Fruit fly (Drosophila melanogaster): ENCODE measurements around the gene acj6.
A peak's percentile ranks its signal among the peaks of the same experiment; 100 is the strongest.

Gene acj6

DNA sequence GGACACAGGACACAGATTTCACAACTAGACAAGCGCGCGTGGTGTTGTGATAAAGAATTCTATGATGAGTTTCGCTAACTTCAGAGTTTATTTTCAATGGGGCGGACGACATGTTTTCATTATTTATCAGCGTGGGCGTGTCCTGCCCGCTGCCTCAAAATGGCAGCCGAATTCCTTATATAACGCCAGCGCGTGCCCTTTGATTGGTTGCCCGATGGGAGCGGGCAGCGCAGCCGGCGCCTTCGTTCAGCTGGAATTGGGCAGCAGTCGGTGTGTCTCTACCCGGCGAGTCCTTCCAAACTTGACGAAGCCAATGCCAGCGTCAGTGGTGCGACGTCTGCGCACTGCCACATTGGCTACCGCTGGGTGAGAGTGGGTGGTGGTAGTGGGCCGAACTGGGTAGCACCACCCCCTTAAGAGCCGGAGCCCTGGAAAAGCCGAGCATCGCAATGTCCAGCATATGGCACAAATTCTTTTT, at the start of gene acj6:
TSS of gene acj6 (minus strand) at position 51 of the 478 bp plus-strand sequence.
- TF ChIP-seq CG4496 (GFP tag; IDR thresholded peaks at IDR 0.05) (no peak), CG34367 (tag; optimal IDR thresholded peaks at IDR 0.05) (no peak), Pif1B (GFP tag; optimal IDR thresholded peaks at IDR 0.05) (no peak), EcR (GFP tag; optimal IDR thresholded peaks at IDR 0.05) (no peak), CG12605 (GFP tag; IDR thresholded peaks at IDR 0.05) (no peak)

DNA sequence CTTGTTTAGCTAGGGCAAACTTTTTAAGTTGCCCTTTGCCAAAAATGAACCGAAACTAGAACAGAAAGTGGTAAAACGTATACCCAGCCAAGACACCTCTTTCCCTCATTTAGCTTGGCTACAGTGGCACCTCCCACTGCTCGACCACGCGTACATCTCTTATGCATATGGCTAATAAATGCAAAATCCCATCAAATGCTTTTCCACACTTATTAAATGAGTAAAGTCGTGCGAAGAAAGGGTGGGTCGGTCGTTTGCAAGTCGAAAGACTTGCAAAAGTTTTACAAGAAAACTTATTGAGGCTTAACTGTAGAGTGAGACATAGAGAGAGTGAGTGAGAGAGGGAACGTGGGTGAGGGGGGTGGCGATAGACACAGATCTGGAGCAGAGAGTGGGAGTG, 27.9 kb upstream of the acj6 start:
- TF ChIP-seq Pif1A (GFP tag; optimal IDR thresholded peaks at IDR 0.05) (no peak), CG10348 (GFP tag; IDR thresholded peaks at IDR 0.05) (no peak), D1 (tag; optimal IDR thresholded peaks at IDR 0.05) (no peak)

DNA sequence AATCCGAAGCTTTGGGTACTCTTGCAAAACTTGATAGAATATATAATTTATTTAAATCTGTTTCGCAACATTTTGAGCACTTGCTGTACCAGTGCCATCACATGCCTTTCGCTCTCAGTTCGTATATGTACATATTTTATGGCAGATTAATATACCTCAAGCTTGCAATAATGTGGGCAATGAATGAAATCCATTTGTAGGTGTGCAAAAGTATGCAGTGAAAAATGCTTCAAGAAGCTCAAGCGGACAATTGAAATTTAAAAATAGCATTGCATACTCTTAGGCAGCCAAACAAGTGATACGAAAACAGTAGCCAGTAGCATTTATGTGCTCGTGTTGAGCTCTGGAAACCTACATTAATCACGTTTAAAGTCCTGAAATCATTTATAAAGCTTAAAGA, 23.0 kb upstream of the acj6 start:
- TF ChIP-seq CG9948 (tag; optimal IDR thresholded peaks at IDR 0.05) (no peak), rn (GFP tag; IDR thresholded peaks at IDR 0.05) (no peak), CG8301 (tag; optimal IDR thresholded peaks at IDR 0.05) (no peak), Pif1B (GFP tag; optimal IDR thresholded peaks at IDR 0.05) (no peak), CG12605 (GFP tag; IDR thresholded peaks at IDR 0.05) (no peak), CG15710 (tag; optimal IDR thresholded peaks at IDR 0.05) (no peak), CG14655 (GFP tag; optimal IDR thresholded peaks at IDR 0.05) (no peak), fd96Ca (GFP tag; IDR thresholded peaks at IDR 0.05) (no peak), Ets98B (GFP tag; IDR thresholded peaks at IDR 0.05) (no peak), CG8159 (tag; optimal IDR thresholded peaks at IDR 0.05) (no peak), EcR (GFP tag; optimal IDR thresholded peaks at IDR 0.05) (no peak), Snoo (tag; optimal IDR thresholded peaks at IDR 0.05) (no peak), gl (tag; optimal IDR thresholded peaks at IDR 0.05) (no peak), CG32121 (GFP tag; IDR thresholded peaks at IDR 0.05) (no peak), CG34367 (tag; optimal IDR thresholded peaks at IDR 0.05) (no peak), Pif1A (GFP tag; optimal IDR thresholded peaks at IDR 0.05) (no peak)

DNA sequence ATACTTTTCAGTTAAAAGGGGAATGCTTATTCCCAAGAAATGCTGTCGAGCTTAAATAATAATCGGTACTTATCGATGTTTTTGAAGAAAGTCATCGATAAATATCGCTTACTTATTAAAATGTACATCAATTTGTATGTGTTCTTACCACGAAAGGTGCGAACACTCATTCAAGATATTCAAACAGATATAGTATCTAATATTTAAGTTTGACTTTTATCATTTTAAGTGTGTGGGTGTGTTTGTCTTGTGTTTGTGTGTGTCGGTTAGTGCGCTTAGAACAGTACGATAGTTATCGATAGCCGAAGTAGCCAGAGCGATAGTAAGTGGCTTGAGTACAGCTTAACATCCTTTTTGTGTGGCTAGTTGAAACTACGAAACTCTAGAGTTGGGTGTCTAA, 8.5 kb upstream of the acj6 start:
- no peak for TF ChIP-seq rn (GFP tag; IDR thresholded peaks at IDR 0.05)
- no peak for TF ChIP-seq CG14655 (GFP tag; optimal IDR thresholded peaks at IDR 0.05)
- no peak for TF ChIP-seq CG8159 (tag; optimal IDR thresholded peaks at IDR 0.05)

DNA sequence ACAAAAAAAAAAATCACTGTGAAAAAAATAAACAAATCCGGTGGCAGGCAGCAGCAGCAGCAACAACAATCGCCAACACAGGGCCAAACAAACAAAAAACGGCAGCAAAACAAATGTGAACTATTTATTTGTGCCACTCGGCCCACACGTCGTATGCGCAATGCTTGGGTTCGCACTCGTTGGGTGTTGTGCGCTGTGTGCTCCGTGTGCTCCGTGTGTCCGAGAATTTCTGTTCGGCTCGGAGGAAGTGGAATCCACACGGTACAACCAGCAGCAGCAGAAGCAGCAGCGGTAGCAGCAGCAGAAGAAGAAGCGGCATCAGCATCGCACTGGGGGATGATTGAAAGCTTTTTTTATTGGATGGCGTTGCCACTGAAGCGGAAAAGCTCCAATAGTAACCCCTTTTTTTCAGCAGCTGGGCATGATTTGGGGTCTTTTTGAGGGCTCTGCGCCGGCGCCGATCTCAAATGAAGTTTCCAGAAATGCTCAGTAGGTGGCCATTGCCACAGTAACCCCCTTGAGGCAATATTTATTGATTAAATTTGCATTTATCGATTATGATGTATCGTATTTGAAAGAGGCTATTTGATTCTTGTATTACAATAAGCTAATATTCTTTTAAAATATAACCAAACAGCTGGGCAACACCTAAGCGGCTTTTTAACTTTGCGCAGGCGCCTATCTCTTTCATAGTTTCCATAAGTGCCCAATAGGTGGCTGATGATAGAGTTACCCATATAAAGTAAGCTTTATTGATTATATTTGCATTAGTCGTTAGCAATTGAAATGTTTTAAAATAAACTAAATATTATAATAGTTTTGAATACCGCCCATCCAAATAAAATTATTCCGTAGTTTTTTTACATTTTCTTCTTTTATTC, 6.6 kb upstream of the acj6 start, which contains the start of gene CG9164:
TSS of gene CG9164 (minus strand) at position 266 of the 881 bp plus-strand sequence.
- TF ChIP-seq fd96Ca (GFP tag; IDR thresholded peaks at IDR 0.05) (no peak), Pif1A (GFP tag; optimal IDR thresholded peaks at IDR 0.05) (no peak), CG4496 (GFP tag; IDR thresholded peaks at IDR 0.05) (no peak), CG13204 (GFP tag; optimal IDR thresholded peaks at IDR 0.05) (no peak), CG8159 (tag; optimal IDR thresholded peaks at IDR 0.05) (no peak), CG32121 (GFP tag; IDR thresholded peaks at IDR 0.05) (no peak), CG8301 (tag; optimal IDR thresholded peaks at IDR 0.05) (no peak), rn (GFP tag; IDR thresholded peaks at IDR 0.05) (no peak), CG9948 (tag; optimal IDR thresholded peaks at IDR 0.05) (no peak), CG14655 (GFP tag; optimal IDR thresholded peaks at IDR 0.05) (no peak), gl (tag; optimal IDR thresholded peaks at IDR 0.05) (no peak)

DNA sequence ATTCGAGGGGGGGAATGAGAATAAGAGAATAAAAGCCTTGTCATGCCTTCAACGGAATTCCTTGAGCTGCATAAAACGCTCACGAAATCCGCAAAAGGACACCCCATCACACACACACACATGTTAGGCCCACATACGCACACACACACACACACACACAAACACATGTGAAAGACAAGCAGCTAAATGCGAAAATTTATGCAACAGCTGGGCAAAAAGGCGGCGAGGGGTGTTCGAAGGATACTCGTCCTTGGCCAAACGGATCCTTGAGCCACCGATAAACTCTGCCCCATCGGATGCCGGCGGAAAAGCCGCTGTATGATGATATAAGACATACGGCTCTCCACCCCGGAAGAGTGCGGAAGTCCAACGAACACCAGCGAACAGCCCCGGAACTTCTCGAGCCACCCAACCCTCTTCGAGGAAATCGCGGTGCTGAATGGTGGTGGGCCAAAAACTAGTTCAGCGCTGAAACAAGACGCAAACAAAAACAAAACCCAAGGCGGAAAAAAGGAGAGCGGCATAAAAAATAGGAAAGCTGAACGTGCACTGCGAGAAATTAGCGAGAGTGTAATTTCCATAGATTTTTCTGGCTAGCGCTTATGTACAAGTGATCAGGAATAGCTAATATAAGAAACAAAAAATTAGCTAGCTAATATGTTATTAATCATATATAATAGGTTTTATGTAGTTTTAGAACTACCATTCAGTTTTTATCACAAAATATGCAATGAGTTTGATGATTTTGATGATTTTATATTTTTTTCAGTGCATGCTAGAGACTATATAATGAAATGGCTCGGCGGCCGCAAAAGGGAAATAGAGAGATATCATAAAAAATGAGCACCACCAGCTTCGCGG, 4.9 kb upstream of the acj6 start:
- TF ChIP-seq CG8159 (tag; optimal IDR thresholded peaks at IDR 0.05) (peak; percentile 25), CG14655 (GFP tag; optimal IDR thresholded peaks at IDR 0.05) (peak; percentile 12), Ets98B (GFP tag; IDR thresholded peaks at IDR 0.05) (no peak), CG15710 (tag; optimal IDR thresholded peaks at IDR 0.05) (peak; percentile 21), CG32121 (GFP tag; IDR thresholded peaks at IDR 0.05) (no peak)

DNA sequence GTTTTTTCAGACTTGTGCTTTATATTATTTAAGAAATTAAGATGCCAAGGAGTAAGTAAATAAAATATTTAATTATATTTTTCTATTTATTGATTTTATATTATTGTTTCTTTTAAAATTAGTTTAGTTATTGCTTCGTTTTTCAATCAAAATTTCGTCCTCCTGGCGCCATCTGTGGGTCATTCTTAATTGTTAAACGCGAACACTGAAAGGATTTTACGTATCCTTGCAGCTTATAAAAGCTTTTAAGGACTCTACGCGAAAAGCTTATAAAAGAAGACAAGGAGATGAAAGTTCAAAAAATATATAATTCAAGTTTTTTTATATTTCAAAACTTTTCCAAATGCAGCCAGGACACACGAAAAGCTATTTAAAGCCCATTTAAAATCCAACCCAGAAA, 1.3 kb upstream of the acj6 start:
- no peak for TF ChIP-seq Pif1A (GFP tag; optimal IDR thresholded peaks at IDR 0.05)
- no peak for TF ChIP-seq fd96Ca (GFP tag; IDR thresholded peaks at IDR 0.05)
- TF ChIP-seq CG17806 (tag; optimal IDR thresholded peaks at IDR 0.05) = no peak
- no peak for TF ChIP-seq CG10348 (GFP tag; IDR thresholded peaks at IDR 0.05)
- TF ChIP-seq CG4496 (GFP tag; IDR thresholded peaks at IDR 0.05) = no peak
- TF ChIP-seq CG12605 (GFP tag; IDR thresholded peaks at IDR 0.05) = no peak
- no peak for TF ChIP-seq CG32121 (GFP tag; IDR thresholded peaks at IDR 0.05)
- TF ChIP-seq CG14655 (GFP tag; optimal IDR thresholded peaks at IDR 0.05) = no peak
- no peak for TF ChIP-seq CG8301 (tag; optimal IDR thresholded peaks at IDR 0.05)
